Fruit fly (Drosophila melanogaster) whole organism, prepupa: Measurements from ENCODE around the gene CG31952.
A peak's percentile ranks its signal among the peaks of the same experiment; 100 is the strongest.

ENCODE experiments used
- Blimp-1 ChIP-seq: fragments of 200-800 bp; sonication (Bioruptor generic); optimal IDR thresholded peaks from 3 replicates; lab custom pipeline; 2017; ENCODE audit warnings: missing biosample characterization, missing genetic modification characterization, mild to moderate bottlenecking, moderate library complexity, missing genetic modification reagents
- CG10631 ChIP-seq: fragments of 200-800 bp; sonication (Bioruptor generic); optimal IDR thresholded peaks from 2 replicates; lab custom pipeline; 2016; ENCODE audit warnings: missing biosample characterization, missing genetic modification characterization
- CG11294 ChIP-seq: fragments of 200-800 bp; sonication (Bioruptor generic); IDR thresholded peaks from 2 replicates; pipeline ENCODE4 v1.3.6; 2022; ENCODE audit warnings: missing biosample characterization, missing genetic modification characterization
- CG15336 ChIP-seq: fragments of 200-800 bp; sonication (Bioruptor generic); IDR thresholded peaks from 2 replicates; pipeline ENCODE4 v1.3.6; 2022; ENCODE audit warnings: missing biosample characterization, missing genetic modification characterization
- CG16779 ChIP-seq: fragments of 200-800 bp; sonication (Bioruptor generic); optimal IDR thresholded peaks from 3 replicates; lab custom pipeline; 2017; ENCODE audit warnings: missing biosample characterization, mild to moderate bottlenecking, missing genetic modification characterization
- CG31627 ChIP-seq: fragments of 200-800 bp; sonication (Bioruptor generic); optimal IDR thresholded peaks from 3 replicates; lab custom pipeline; 2016; ENCODE audit warnings: missing biosample characterization, missing genetic modification characterization
- CG8119 ChIP-seq: fragments of 200-800 bp; sonication (Bioruptor generic); IDR thresholded peaks from 3 replicates; pipeline ENCODE4 v1.3.6; 2022; ENCODE audit warnings: missing biosample characterization, missing genetic modification characterization
- Ets21C ChIP-seq: fragments of 200-800 bp; sonication (Bioruptor generic); optimal IDR thresholded peaks from 3 replicates; lab custom pipeline; 2016; ENCODE audit warnings: missing biosample characterization, missing genetic modification characterization
- Hr39 ChIP-seq: fragments of 200-800 bp; sonication (Bioruptor generic); optimal IDR thresholded peaks from 2 replicates; lab custom pipeline; 2016; ENCODE audit warnings: missing biosample characterization, missing genetic modification characterization
- Lpt ChIP-seq: fragments of 200-800 bp; sonication (Bioruptor generic); optimal IDR thresholded peaks from 3 replicates; lab custom pipeline; 2016; ENCODE audit warnings: missing biosample characterization, missing genetic modification characterization
- OdsH ChIP-seq: fragments of 200-800 bp; sonication (Bioruptor generic); optimal IDR thresholded peaks from 3 replicates; lab custom pipeline; 2016; ENCODE audit warnings: missing biosample characterization, missing genetic modification characterization
- Sox102F ChIP-seq: fragments of 200-800 bp; sonication (Bioruptor generic); optimal IDR thresholded peaks from 2 replicates; lab custom pipeline; 2016; ENCODE audit warnings: missing biosample characterization, mild to moderate bottlenecking, missing genetic modification characterization
- fd85E ChIP-seq: fragments of 200-800 bp; sonication (Bioruptor generic); optimal IDR thresholded peaks from 3 replicates; lab custom pipeline; 2016; ENCODE audit warnings: missing biosample characterization, missing genetic modification characterization
- pdm3 ChIP-seq: fragments of 200-800 bp; sonication (Bioruptor generic); optimal IDR thresholded peaks from 3 replicates; lab custom pipeline; 2016; ENCODE audit warnings: missing biosample characterization, missing genetic modification characterization

dm6 chr2L:3441673-3442072, 25.2 kb downstream of the CG31952 start:
- TF ChIP-seq fd85E (no peak), CG16779 (tag; lab: Kevin White, UChicago) (no peak), CG10631 (GFP tag; lab: Kevin White, UChicago) (peak; percentile 26), CG8119 (GFP tag; lab: Robert Waterston, UW) (peak; percentile 61; the same call in 2 of the 3 replicates), Hr39 (GFP tag; lab: Kevin White, UChicago) (peak; percentile 11), Blimp-1 (GFP tag; lab: Kevin White, UChicago) (no peak), Sox102F (no peak), OdsH (GFP tag; lab: Kevin White, UChicago) (peak; percentile 43), Lpt (GFP tag; lab: Kevin White, UChicago) (no peak), pdm3 (GFP tag; lab: Kevin White, UChicago) (peak; percentile 45), CG11294 (0 out of 2 replicates have a peak, but pooled peaks have one; percentile 25), CG15336 (GFP tag; lab: Robert Waterston, UW) (peak; percentile 58), CG31627 (GFP tag; lab: Kevin White, UChicago) (no peak), Ets21C (GFP tag; lab: Kevin White, UChicago) (no peak)
